Worm (Caenorhabditis elegans) whole organism, L4/young adult: Measurements from ENCODE around the gene sre-36.

ENCODE experiments used
- W03F9.2 ChIP-seq: fragments of 150-350 bp; optimal IDR thresholded peaks from 2 replicates; lab custom pipeline; 2014; ENCODE audit warnings: missing biosample characterization, missing genetic modification characterization
- dao-5 ChIP-seq: sonication (generic microtip); optimal IDR thresholded peaks from 2 replicates; lab custom pipeline; 2016; ENCODE audit warnings: missing genotype, missing genetic modification characterization, moderate library complexity, missing compliant biosample characterization
- him-1 ChIP-seq: sonication (generic microtip); optimal IDR thresholded peaks from 2 replicates; lab custom pipeline; 2016; ENCODE audit warnings: missing genotype, missing genetic modification reagents, missing genetic modification characterization, missing compliant biosample characterization

DNA sequence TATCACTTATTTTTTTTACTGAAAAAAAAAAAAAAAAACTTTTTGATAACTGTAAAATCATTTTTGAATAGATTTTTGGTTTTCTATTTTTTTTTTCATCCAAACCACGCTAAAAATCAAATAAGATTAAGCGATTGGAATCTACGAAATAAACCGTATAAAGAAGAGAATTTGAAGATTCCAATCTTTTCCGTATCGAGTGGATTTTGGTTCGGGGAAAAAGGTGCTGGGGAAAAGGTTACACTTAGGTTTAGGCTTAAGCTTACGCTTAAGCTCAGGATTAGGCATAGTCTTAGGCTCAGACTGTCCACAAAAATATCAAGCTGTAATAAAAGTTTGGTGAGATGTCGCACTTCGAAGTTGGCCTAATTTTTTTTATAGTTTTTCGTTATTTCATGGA lies 3.7 kb upstream of the sre-36 start, which contains the start of gene F13A7.12:
- TF ChIP-seq him-1 (no peak), W03F9.2 (no peak), dao-5 (tag; lab: Kevin White, UChicago) (no peak)
